Worm (Caenorhabditis elegans) whole organism, mixed stage, embryonic: ENCODE data around the gene W02B3.7.

Source experiments
- elt-3 ChIP-seq: fragments of 150-350 bp; optimal IDR thresholded peaks from 2 replicates; lab custom pipeline; 2014; ENCODE audit warnings: missing biosample characterization, missing genetic modification characterization
- snpc-4 ChIP-seq: fragments of 150-350 bp; optimal IDR thresholded peaks from 2 replicates; lab custom pipeline; 2014; ENCODE audit warnings: missing biosample characterization, missing genetic modification characterization
- sptf-1 ChIP-seq: sonication (generic microtip); optimal IDR thresholded peaks from 2 replicates; lab custom pipeline; 2017; ENCODE audit warnings: mild to moderate bottlenecking, missing genetic modification characterization, moderate library complexity, missing compliant biosample characterization

- TF ChIP-seq sptf-1 (tag; lab: Kevin White, UChicago) = no peak
- TF ChIP-seq snpc-4 (tag; lab: Kevin White, UChicago) = no peak
- TF ChIP-seq elt-3 (tag; lab: Kevin White, UChicago) = no peak
These were observed at the start of gene W02B3.7 for ce11 chrIII:691933-692332.
